Worm (Caenorhabditis elegans) whole organism, early embryonic: Measurements from ENCODE around the gene C16E9.1.

Experiments used
- B0310.2 ChIP-seq: sonication (generic microtip); optimal IDR thresholded peaks from 2 replicates; lab custom pipeline; 2016; ENCODE audit warnings: mild to moderate bottlenecking, missing genetic modification characterization, missing compliant biosample characterization
- F13C5.2 ChIP-seq: sonication (generic microtip); optimal IDR thresholded peaks from 2 replicates; lab custom pipeline; 2017; ENCODE audit warnings: mild to moderate bottlenecking, missing genetic modification characterization, inconsistent platforms, missing compliant biosample characterization
- ama-1 ChIP-seq: fragments of 150-350 bp; optimal IDR thresholded peaks from 2 replicates; lab custom pipeline; 2014
- ceh-13 ChIP-seq: fragments of 200-800 bp; sonication (Bioruptor generic); optimal IDR thresholded peaks from 2 replicates; lab custom pipeline; 2018; ENCODE audit warnings: mild to moderate bottlenecking, missing genetic modification characterization, missing compliant biosample characterization
- ceh-36 ChIP-seq: sonication (generic microtip); optimal IDR thresholded peaks from 2 replicates; lab custom pipeline; 2016; ENCODE audit warnings: missing genetic modification characterization, inconsistent platforms, missing compliant biosample characterization
- ets-7 ChIP-seq: sonication (generic microtip); optimal IDR thresholded peaks from 2 replicates; lab custom pipeline; 2016; ENCODE audit warnings: missing genotype, missing genetic modification characterization, missing compliant biosample characterization
- flt-1 ChIP-seq: fragments of 200-800 bp; sonication (Bioruptor generic); IDR thresholded peaks from 2 replicates; pipeline ENCODE4 v1.3.6; 2022; ENCODE audit warnings: missing genetic modification characterization, missing compliant biosample characterization
- hmbx-1 ChIP-seq: sonication (generic microtip); optimal IDR thresholded peaks from 2 replicates; lab custom pipeline; 2016; ENCODE audit warnings: mild to moderate bottlenecking, missing genetic modification characterization, missing compliant biosample characterization
- hmg-4 ChIP-seq: fragments of 200-800 bp; sonication (Bioruptor generic); optimal IDR thresholded peaks from 2 replicates; lab custom pipeline; 2018; ENCODE audit warnings: mild to moderate bottlenecking, missing genetic modification characterization, missing compliant biosample characterization
- pes-1 ChIP-seq: fragments of 200-800 bp; sonication (Bioruptor generic); IDR thresholded peaks from 2 replicates; pipeline ENCODE4 v1.3.6; 2022; ENCODE audit warnings: missing genetic modification reagents, missing genetic modification characterization, missing compliant biosample characterization
- scrt-1 ChIP-seq: fragments of 200-800 bp; sonication (Bioruptor generic); IDR thresholded peaks from 2 replicates; pipeline ENCODE4 v1.3.6; 2022; ENCODE audit warnings: missing genetic modification characterization, missing compliant biosample characterization
- sea-1 ChIP-seq: fragments of 200-800 bp; sonication (Bioruptor generic); conservative IDR thresholded peaks from 2 replicates; pipeline ENCODE4 v1.3.6; 2022; ENCODE audit warnings: missing genetic modification characterization, missing compliant biosample characterization
- tbx-37 ChIP-seq: fragments of 200-800 bp; sonication (Bioruptor generic); conservative IDR thresholded peaks from 2 replicates; pipeline ENCODE4 v1.3.6; 2022; ENCODE audit warnings: missing genetic modification reagents, missing genetic modification characterization, missing compliant biosample characterization
- tra-4 ChIP-seq: sonication (generic microtip); optimal IDR thresholded peaks from 2 replicates; lab custom pipeline; 2017; ENCODE audit warnings: missing genetic modification characterization, missing compliant biosample characterization

DNA sequence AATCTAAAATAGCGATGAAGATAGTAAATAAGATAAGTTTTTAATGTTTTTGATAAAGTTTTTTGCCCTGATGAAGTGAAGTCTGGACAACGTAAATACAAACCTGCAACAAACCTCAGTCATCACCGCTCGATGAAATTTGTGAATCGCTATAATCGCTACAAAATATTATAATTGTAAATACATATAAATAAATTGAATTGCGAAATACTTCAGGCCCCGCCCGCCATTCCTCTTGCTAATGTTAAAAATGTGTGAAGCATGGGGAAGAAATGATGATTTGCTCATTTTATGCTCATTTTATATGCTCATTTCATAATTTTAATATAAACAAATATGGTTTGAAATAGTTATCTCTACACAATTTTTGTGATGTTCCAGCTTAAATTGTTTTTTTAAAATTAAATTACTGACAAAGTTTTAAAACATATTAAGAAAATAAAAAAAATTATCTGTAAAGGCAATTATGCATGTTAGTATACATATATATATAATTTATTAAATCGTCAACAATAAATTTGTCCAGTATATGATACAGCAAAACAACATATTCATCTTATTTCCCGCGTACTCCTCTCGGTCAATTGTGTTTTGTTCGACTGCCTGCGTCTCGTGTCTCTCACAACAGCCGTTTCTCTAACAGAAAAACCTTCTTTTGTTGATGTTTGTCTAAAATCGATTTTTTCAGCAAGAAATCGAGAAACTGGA lies 35.8 kb upstream of the C16E9.1 start, which contains the start of gene sid-5:
- TF ChIP-seq pes-1 (GFP tag; lab: Robert Waterston, UW) = no peak
- no peak for TF ChIP-seq ets-7
- TF ChIP-seq flt-1 (GFP tag; lab: Robert Waterston, UW) = no peak
- no peak for TF ChIP-seq tbx-37 (GFP tag; lab: Robert Waterston, UW)
- TF ChIP-seq ama-1 (lab: Kevin White, UChicago) = no peak
- no peak for TF ChIP-seq ceh-36
- no peak for TF ChIP-seq hmg-4
- no peak for TF ChIP-seq hmbx-1 (tag; lab: Kevin White, UChicago)
- TF ChIP-seq B0310.2 (tag; lab: Kevin White, UChicago) = no peak
- no peak for TF ChIP-seq sea-1
- no peak for TF ChIP-seq F13C5.2 (tag; lab: Kevin White, UChicago)
- TF ChIP-seq scrt-1 = no peak
- TF ChIP-seq tra-4 (tag; lab: Kevin White, UChicago) = no peak
- no peak for TF ChIP-seq ceh-13 (GFP tag; lab: Kevin White, UChicago)
